Worm (Caenorhabditis elegans) whole organism, L2 larva: ENCODE measurements around the gene tbx-9.
A peak's percentile ranks its signal among the peaks of the same experiment; 100 is the strongest.

Source experiments
- C34F6.9 ChIP-seq: fragments of 150-350 bp; optimal IDR thresholded peaks from 2 replicates; lab custom pipeline; 2014; ENCODE audit warnings: missing biosample characterization, missing genetic modification characterization
- F13H6.1 ChIP-seq: sonication (generic microtip); optimal IDR thresholded peaks from 2 replicates; lab custom pipeline; 2016; ENCODE audit warnings: missing genetic modification characterization, missing compliant biosample characterization
- R02D3.7 ChIP-seq: fragments of 150-350 bp; optimal IDR thresholded peaks from 2 replicates; lab custom pipeline; 2014; ENCODE audit warnings: missing biosample characterization, missing genetic modification characterization
- Y55F3AM.14 ChIP-seq: fragments of 200-800 bp; sonication (Bioruptor generic); optimal IDR thresholded peaks from 2 replicates; lab custom pipeline; 2018; ENCODE audit warnings: mild to moderate bottlenecking, missing genetic modification characterization, missing compliant biosample characterization
- ZK546.5 ChIP-seq: sonication (generic microtip); optimal IDR thresholded peaks from 2 replicates; lab custom pipeline; 2017; ENCODE audit warnings: missing biosample characterization, missing genetic modification characterization
- alr-1 ChIP-seq: fragments of 150-350 bp; optimal IDR thresholded peaks from 2 replicates; lab custom pipeline; 2014; ENCODE audit warnings: missing biosample characterization, missing genetic modification characterization
- aly-2 ChIP-seq: fragments of 150-350 bp; optimal IDR thresholded peaks from 2 replicates; lab custom pipeline; 2014; ENCODE audit warnings: missing biosample characterization, missing genetic modification characterization
- ceh-16 ChIP-seq: fragments of 150-350 bp; optimal IDR thresholded peaks from 2 replicates; lab custom pipeline; 2014; ENCODE audit warnings: missing biosample characterization, missing genetic modification characterization
- ceh-82 ChIP-seq: fragments of 150-350 bp; optimal IDR thresholded peaks from 2 replicates; lab custom pipeline; 2014; ENCODE audit warnings: missing biosample characterization, missing genetic modification characterization
- crh-2 ChIP-seq: sonication (generic microtip); optimal IDR thresholded peaks from 2 replicates; lab custom pipeline; 2017; ENCODE audit warnings: missing biosample characterization, missing genetic modification characterization
- dmd-4 ChIP-seq: sonication (generic microtip); optimal IDR thresholded peaks from 2 replicates; lab custom pipeline; 2017; ENCODE audit warnings: missing biosample characterization, missing genetic modification characterization
- egl-27 ChIP-seq: sonication (generic microtip); optimal IDR thresholded peaks from 3 replicates; lab custom pipeline; 2017; ENCODE audit warnings: missing biosample characterization, missing genetic modification reagents, missing genetic modification characterization
- fos-1 ChIP-seq: fragments of 150-350 bp; optimal IDR thresholded peaks from 2 replicates; lab custom pipeline; 2014; ENCODE audit warnings: missing biosample characterization, missing genetic modification characterization
- gmeb-1 ChIP-seq: fragments of 150-350 bp; optimal IDR thresholded peaks from 2 replicates; lab custom pipeline; 2014; ENCODE audit warnings: missing biosample characterization, missing genetic modification characterization
- lin-11 ChIP-seq: fragments of 150-350 bp; sonication (generic microtip); optimal IDR thresholded peaks from 2 replicates; lab custom pipeline; 2014; ENCODE audit warnings: missing biosample characterization, missing genetic modification characterization, inconsistent platforms, mixed read lengths
- lin-13 ChIP-seq: fragments of 150-350 bp; optimal IDR thresholded peaks from 2 replicates; lab custom pipeline; 2014; ENCODE audit warnings: missing biosample characterization, missing genetic modification reagents, missing genetic modification characterization
- lin-39 ChIP-seq: fragments of 150-350 bp; optimal IDR thresholded peaks from 2 replicates; lab custom pipeline; 2014; ENCODE audit warnings: missing biosample characterization, missing genetic modification reagents, missing genetic modification characterization
- lsy-2 ChIP-seq, 2 experiments: fragments of 150-350 bp in 1 of 2; sonication (generic microtip) in 1 of 2; optimal IDR thresholded peaks; 2 replicates each; lab custom pipeline; 2014 to 2017; ENCODE audit warnings: missing biosample characterization in 2 of 2, missing genetic modification characterization in 2 of 2
- mab-5 ChIP-seq: fragments of 150-350 bp; optimal IDR thresholded peaks from 2 replicates; lab custom pipeline; 2014; ENCODE audit warnings: missing biosample characterization, missing genetic modification characterization
- mbf-1 ChIP-seq: sonication (generic microtip); optimal IDR thresholded peaks from 2 replicates; lab custom pipeline; 2017; ENCODE audit warnings: missing biosample characterization, missing genetic modification characterization
- mdl-1 ChIP-seq, 2 experiments: fragments of 150-350 bp in 1 of 2; sonication (generic microtip) in 1 of 2; optimal IDR thresholded peaks; 2 replicates each; lab custom pipeline; 2017; ENCODE audit warnings: missing biosample characterization in 2 of 2, missing genetic modification characterization in 2 of 2
- nhr-11 ChIP-seq: fragments of 150-350 bp; optimal IDR thresholded peaks from 2 replicates; lab custom pipeline; 2014; ENCODE audit warnings: missing biosample characterization, missing genetic modification characterization
- nhr-12 ChIP-seq: fragments of 150-350 bp; optimal IDR thresholded peaks from 2 replicates; lab custom pipeline; 2014; ENCODE audit warnings: missing biosample characterization, missing genetic modification characterization
- nhr-129 ChIP-seq: fragments of 150-350 bp; optimal IDR thresholded peaks from 2 replicates; lab custom pipeline; 2014; ENCODE audit warnings: missing biosample characterization, missing genetic modification characterization
- nhr-21 ChIP-seq: fragments of 150-350 bp; optimal IDR thresholded peaks from 2 replicates; lab custom pipeline; 2014; ENCODE audit warnings: missing biosample characterization, missing genetic modification characterization
- nhr-237 ChIP-seq: fragments of 150-350 bp; optimal IDR thresholded peaks from 2 replicates; lab custom pipeline; 2014; ENCODE audit warnings: missing biosample characterization, missing genetic modification characterization
- nhr-6 ChIP-seq: fragments of 150-350 bp; optimal IDR thresholded peaks from 2 replicates; lab custom pipeline; 2014; ENCODE audit warnings: missing biosample characterization, missing genetic modification characterization
- nhr-77 ChIP-seq: fragments of 150-350 bp; optimal IDR thresholded peaks from 2 replicates; lab custom pipeline; 2014; ENCODE audit warnings: missing biosample characterization, missing genetic modification characterization
- sem-4 ChIP-seq: fragments of 150-350 bp; optimal IDR thresholded peaks from 2 replicates; lab custom pipeline; 2014; ENCODE audit warnings: missing biosample characterization, missing genetic modification reagents, missing genetic modification characterization
- sma-3 ChIP-seq: sonication (generic microtip); optimal IDR thresholded peaks from 2 replicates; lab custom pipeline; 2016; ENCODE audit warnings: missing genetic modification reagents, missing genetic modification characterization, missing compliant biosample characterization
- sma-9 ChIP-seq, 2 experiments: fragments of 150-350 bp in 1 of 2; sonication (generic microtip) in 1 of 2; optimal IDR thresholded peaks; 2 replicates each; lab custom pipeline; 2014 to 2016; ENCODE audit warnings: missing genetic modification characterization in 2 of 2, mild to moderate bottlenecking in 1 of 2, missing biosample characterization in 1 of 2, missing compliant biosample characterization in 1 of 2, missing genetic modification reagents in 1 of 2, moderate library complexity in 1 of 2
- snpc-4 ChIP-seq: fragments of 150-350 bp; optimal IDR thresholded peaks from 2 replicates; lab custom pipeline; 2014; ENCODE audit warnings: missing biosample characterization, missing genetic modification characterization
- unc-39 ChIP-seq: fragments of 150-350 bp; optimal IDR thresholded peaks from 2 replicates; lab custom pipeline; 2014; ENCODE audit warnings: missing biosample characterization, missing genetic modification characterization
- unc-55 ChIP-seq: fragments of 150-350 bp; sonication (generic microtip); optimal IDR thresholded peaks from 3 replicates; lab custom pipeline; 2014; ENCODE audit warnings: missing biosample characterization, missing genetic modification reagents, missing genetic modification characterization
- unc-62 ChIP-seq: fragments of 150-350 bp; optimal IDR thresholded peaks from 2 replicates; lab custom pipeline; 2014; ENCODE audit warnings: missing biosample characterization, missing genetic modification reagents, missing genetic modification characterization
- zag-1 ChIP-seq: fragments of 150-350 bp; optimal IDR thresholded peaks from 2 replicates; lab custom pipeline; 2014; ENCODE audit warnings: missing biosample characterization, missing genetic modification characterization
- ztf-1 ChIP-seq: fragments of 200-800 bp; sonication (Bioruptor generic); conservative IDR thresholded peaks from 2 replicates; pipeline ENCODE4 v1.3.6; 2022; ENCODE audit warnings: missing genetic modification characterization, missing compliant biosample characterization
- ztf-4 ChIP-seq: fragments of 150-350 bp; optimal IDR thresholded peaks from 2 replicates; lab custom pipeline; 2014; ENCODE audit warnings: missing biosample characterization, missing genetic modification characterization

Gene tbx-9

DNA sequence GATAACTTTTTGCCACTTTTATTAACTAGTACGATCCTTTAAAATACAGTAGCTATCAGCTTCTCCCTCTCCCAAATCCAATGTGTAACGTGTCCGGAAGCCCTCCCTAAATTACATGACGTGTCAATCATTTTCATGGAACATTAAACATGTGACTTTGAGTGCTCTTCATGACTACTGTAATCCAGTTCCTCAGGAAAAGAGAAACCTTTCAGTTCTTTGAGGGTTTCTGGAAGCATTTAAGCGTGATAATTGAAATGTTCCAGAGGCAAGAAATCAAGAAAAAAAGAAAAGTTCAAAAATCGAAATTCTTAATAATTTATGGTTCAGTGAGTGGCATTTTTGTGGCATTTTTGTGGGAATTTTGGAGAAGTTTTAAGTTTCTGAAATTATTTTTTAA lies 21.3 kb upstream of the tbx-9 start:
- TF ChIP-seq lsy-2 (tag; optimal IDR thresholded peaks at IDR 0.05; lab: Kevin White, UChicago) (peak in 1 of 2 experiments; percentile 47), lin-39 (tag; lab: Kevin White, UChicago) (no peak)

DNA sequence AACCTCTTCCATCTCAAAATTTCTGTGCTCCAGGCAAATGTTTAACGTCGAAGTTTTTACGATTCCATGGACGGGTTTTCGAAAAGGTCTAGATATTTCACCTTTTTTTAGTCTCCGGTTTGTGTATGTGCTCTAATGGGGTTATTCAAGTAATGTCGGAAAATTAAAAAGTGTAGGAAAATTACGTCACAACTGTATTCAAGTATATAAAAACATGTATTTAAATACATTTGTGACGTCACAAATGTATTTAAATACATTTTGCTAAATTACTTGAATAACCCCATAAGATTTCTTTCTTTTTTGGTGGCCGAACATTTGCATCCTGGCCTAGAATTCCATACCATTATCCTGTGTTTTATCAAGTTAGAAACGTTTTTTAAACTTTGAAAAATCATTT lies 19.8 kb upstream of the tbx-9 start:
- TF ChIP-seq egl-27 (tag; lab: Kevin White, UChicago): no peak
- TF ChIP-seq ceh-16 (tag; lab: Kevin White, UChicago): no peak
- TF ChIP-seq mbf-1 (tag; lab: Kevin White, UChicago): no peak
- no peak for TF ChIP-seq lin-11 (tag; lab: Kevin White, UChicago)
- TF ChIP-seq ztf-4 (tag; lab: Kevin White, UChicago): no peak
- TF ChIP-seq mab-5 (tag; lab: Kevin White, UChicago): no peak
- TF ChIP-seq gmeb-1: no peak
- TF ChIP-seq aly-2 (tag; lab: Kevin White, UChicago): no peak
- TF ChIP-seq C34F6.9: no peak
- TF ChIP-seq nhr-237 (tag; lab: Kevin White, UChicago): no peak
- no peak for TF ChIP-seq Y55F3AM.14 (GFP tag; lab: Kevin White, UChicago)
- TF ChIP-seq nhr-77: no peak
- no peak for TF ChIP-seq alr-1 (tag; lab: Kevin White, UChicago)
- no peak for TF ChIP-seq ZK546.5
- TF ChIP-seq lin-39 (tag; lab: Kevin White, UChicago): no peak
- no peak for TF ChIP-seq nhr-129
- TF ChIP-seq fos-1 (tag; lab: Kevin White, UChicago): no peak

DNA sequence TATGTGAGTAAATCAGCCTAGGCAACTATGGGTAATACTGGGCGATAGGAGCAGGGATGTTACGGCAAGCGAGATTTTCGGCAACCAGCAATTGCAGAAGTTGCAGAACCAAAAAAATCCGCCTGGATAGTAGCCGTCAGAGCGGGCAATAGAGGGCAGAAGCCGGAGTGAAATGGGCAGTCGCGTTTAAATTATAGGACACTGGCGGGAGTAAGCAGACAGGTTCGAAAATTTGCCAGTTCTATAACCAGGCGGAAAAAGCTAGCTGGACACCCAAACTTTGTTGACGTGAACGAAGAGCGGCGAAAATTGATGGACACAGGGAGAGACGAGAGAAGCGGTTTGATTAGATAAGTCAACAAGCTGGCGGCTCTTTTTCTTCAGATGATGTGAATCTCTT lies 18.3 kb upstream of the tbx-9 start:
- TF ChIP-seq gmeb-1 (no peak), sma-3 (GFP tag; lab: Kevin White, UChicago) (no peak), sem-4 (tag; lab: Kevin White, UChicago) (no peak), nhr-12 (no peak), mab-5 (tag; lab: Kevin White, UChicago) (no peak), R02D3.7 (no peak), aly-2 (tag; lab: Kevin White, UChicago) (no peak)

DNA sequence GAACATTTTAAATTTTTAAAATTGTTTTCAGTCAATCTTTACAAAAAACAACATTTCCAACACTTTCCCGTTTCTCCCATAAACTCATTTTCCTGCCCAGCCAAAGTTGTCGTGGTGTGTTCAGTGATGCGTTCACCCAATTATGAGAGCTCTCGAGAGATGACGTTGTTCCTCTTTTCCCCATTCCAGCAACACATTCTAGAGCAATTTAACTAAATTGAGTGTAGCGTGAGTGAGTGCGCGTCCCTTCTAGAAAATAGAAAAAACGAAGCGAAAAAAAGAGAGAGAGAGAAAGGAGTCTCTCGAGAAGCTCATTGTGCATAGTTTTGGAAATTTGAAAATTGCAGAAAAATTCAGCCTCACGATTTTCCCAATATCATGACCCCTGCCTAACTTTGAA lies 17.1 kb upstream of the tbx-9 start:
- TF ChIP-seq unc-39: no peak
- TF ChIP-seq ztf-1 (GFP tag; lab: Robert Waterston, UW): no peak
- TF ChIP-seq nhr-11 (tag; lab: Kevin White, UChicago): no peak
- no peak for TF ChIP-seq nhr-129
- no peak for TF ChIP-seq mab-5 (tag; lab: Kevin White, UChicago)
- peak; percentile 6 for TF ChIP-seq crh-2
- TF ChIP-seq zag-1 (tag; lab: Kevin White, UChicago): no peak
- TF ChIP-seq mbf-1 (tag; lab: Kevin White, UChicago): no peak
- TF ChIP-seq C34F6.9: peak; percentile 31
- no peak for TF ChIP-seq mdl-1 (tag; optimal IDR thresholded peaks at IDR 0.05; lab: Kevin White, UChicago)

DNA sequence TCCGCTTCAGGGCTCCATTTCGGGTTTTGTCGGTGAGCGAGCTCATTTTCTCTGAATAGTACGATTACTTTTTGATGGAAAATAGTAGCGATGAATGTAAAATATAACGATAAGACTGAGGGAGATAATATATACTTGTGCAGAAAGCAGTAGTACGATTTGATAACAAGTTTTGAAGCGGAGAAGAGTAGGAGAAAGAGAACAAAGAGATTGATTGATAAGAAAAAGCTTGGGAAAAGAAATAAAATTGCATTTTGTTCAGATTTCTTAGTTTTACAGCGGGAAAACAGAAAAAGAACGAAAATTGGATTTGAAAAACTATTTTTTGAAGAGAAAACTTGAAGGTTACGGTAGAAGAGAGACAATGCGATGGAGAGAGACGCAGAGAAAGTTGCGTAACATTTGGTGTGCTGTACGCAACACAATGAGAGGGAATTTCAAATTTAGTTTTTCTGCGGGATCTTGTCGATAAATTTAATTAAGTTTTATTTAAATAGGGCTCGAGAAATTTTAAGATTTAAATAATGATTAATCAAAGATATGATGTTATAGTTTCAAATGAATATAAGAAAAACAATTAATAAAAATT lies 16.0 kb upstream of the tbx-9 start, which contains the start of gene umps-1:
TSS of gene umps-1 (minus strand) at position 51 of the 589 bp plus-strand sequence.
- TF ChIP-seq nhr-77 (no peak), egl-27 (tag; lab: Kevin White, UChicago) (no peak), sem-4 (tag; lab: Kevin White, UChicago) (peak; percentile 74), nhr-129 (peak; percentile 63), lsy-2 (tag; optimal IDR thresholded peaks at IDR 0.05; lab: Kevin White, UChicago) (peak; percentile 93 to 99), lin-13 (GFP tag; lab: Kevin White, UChicago) (peak; percentile 72), aly-2 (tag; lab: Kevin White, UChicago) (no peak), crh-2 (peak; percentile 85), lin-11 (tag; lab: Kevin White, UChicago) (no peak), sma-9 (GFP tag; optimal IDR thresholded peaks at IDR 0.05; lab: Kevin White, UChicago) (peak; percentile 69), sma-9 (tag; optimal IDR thresholded peaks at IDR 0.05; lab: Kevin White, UChicago) (no peak), ceh-82 (tag; lab: Kevin White, UChicago) (no peak), F13H6.1 (tag; lab: Kevin White, UChicago) (peak; percentile 37), C34F6.9 (peak; percentile 72), lin-39 (tag; lab: Kevin White, UChicago) (no peak), nhr-6 (tag; lab: Kevin White, UChicago) (peak; percentile 50), unc-55 (GFP tag; lab: Kevin White, UChicago) (peak; percentile 82), mab-5 (tag; lab: Kevin White, UChicago) (peak; percentile 34), dmd-4 (tag; lab: Kevin White, UChicago) (no peak), unc-62 (no peak), fos-1 (tag; lab: Kevin White, UChicago) (peak; percentile 50), sma-3 (GFP tag; lab: Kevin White, UChicago) (peak; percentile 80), nhr-21 (tag; lab: Kevin White, UChicago) (peak; percentile 71), gmeb-1 (peak; percentile 98), snpc-4 (tag; lab: Kevin White, UChicago) (peak; percentile 74)
